Fruit fly (Drosophila melanogaster) whole organism, prepupa: ENCODE results near the gene CG43880.
A peak's percentile ranks its signal among the peaks of the same experiment; 100 is the strongest.

Experiments used
- Blimp-1 ChIP-seq: fragments of 200-800 bp; sonication (Bioruptor generic); optimal IDR thresholded peaks from 3 replicates; lab custom pipeline; 2017; ENCODE audit warnings: missing biosample characterization, missing genetic modification characterization, mild to moderate bottlenecking, moderate library complexity, missing genetic modification reagents
- CG10669 ChIP-seq: fragments of 200-800 bp; sonication (Bioruptor generic); optimal IDR thresholded peaks from 3 replicates; lab custom pipeline; 2018; ENCODE audit warnings: missing biosample characterization, mild to moderate bottlenecking, missing genetic modification characterization, moderate library complexity
- CG11294 ChIP-seq: fragments of 200-800 bp; sonication (Bioruptor generic); IDR thresholded peaks from 2 replicates; pipeline ENCODE4 v1.3.6; 2022; ENCODE audit warnings: missing biosample characterization, missing genetic modification characterization
- CG11902 ChIP-seq: fragments of 200-800 bp; sonication (Bioruptor generic); optimal IDR thresholded peaks from 3 replicates; lab custom pipeline; 2016; ENCODE audit warnings: missing biosample characterization, missing genetic modification characterization
- CG1621 ChIP-seq: fragments of 200-800 bp; sonication (Bioruptor generic); optimal IDR thresholded peaks from 3 replicates; lab custom pipeline; 2018; ENCODE audit warnings: missing biosample characterization, mild to moderate bottlenecking, missing genetic modification characterization
- CG16779 ChIP-seq: fragments of 200-800 bp; sonication (Bioruptor generic); optimal IDR thresholded peaks from 3 replicates; lab custom pipeline; 2017; ENCODE audit warnings: missing biosample characterization, mild to moderate bottlenecking, missing genetic modification characterization
- CG3032 ChIP-seq: fragments of 200-800 bp; optimal IDR thresholded peaks from 2 replicates; lab custom pipeline; 2019; ENCODE audit warnings: missing biosample characterization, mild to moderate bottlenecking, missing genetic modification characterization, moderate library complexity
- CG31627 ChIP-seq: fragments of 200-800 bp; sonication (Bioruptor generic); optimal IDR thresholded peaks from 3 replicates; lab custom pipeline; 2016; ENCODE audit warnings: missing biosample characterization, missing genetic modification characterization
- CG32006 ChIP-seq: fragments of 200-800 bp; sonication (Bioruptor generic); optimal IDR thresholded peaks from 3 replicates; lab custom pipeline; 2017; ENCODE audit warnings: missing biosample characterization, mild to moderate bottlenecking, missing genetic modification characterization
- CG3919 ChIP-seq: fragments of 200-800 bp; sonication (Bioruptor generic); optimal IDR thresholded peaks from 3 replicates; lab custom pipeline; 2016; ENCODE audit warnings: missing biosample characterization, missing genetic modification characterization
- CG6163 ChIP-seq: fragments of 200-800 bp; sonication (Bioruptor generic); IDR thresholded peaks from 3 replicates; pipeline ENCODE4 v1.3.6; 2022; ENCODE audit warnings: missing biosample characterization, missing genetic modification characterization
- CG6276 ChIP-seq: fragments of 200-800 bp; sonication (Bioruptor generic); optimal IDR thresholded peaks from 2 replicates; lab custom pipeline; 2017; ENCODE audit warnings: missing biosample characterization, mild to moderate bottlenecking, missing genetic modification characterization
- CG6792 ChIP-seq: fragments of 200-800 bp; sonication (Bioruptor generic); optimal IDR thresholded peaks from 3 replicates; lab custom pipeline; 2016; ENCODE audit warnings: missing biosample characterization, missing genetic modification characterization
- CG6808 ChIP-seq: fragments of 200-800 bp; sonication (Bioruptor generic); optimal IDR thresholded peaks from 3 replicates; lab custom pipeline; 2017; ENCODE audit warnings: missing biosample characterization, missing genetic modification characterization, mild to moderate bottlenecking, moderate library complexity, missing genetic modification reagents
- CG8319 ChIP-seq: fragments of 200-800 bp; sonication (Bioruptor generic); optimal IDR thresholded peaks from 3 replicates; lab custom pipeline; 2016; ENCODE audit warnings: missing biosample characterization, missing genetic modification characterization
- CG8632 ChIP-seq: fragments of 200-800 bp; sonication (Bioruptor generic); optimal IDR thresholded peaks from 3 replicates; lab custom pipeline; 2016; ENCODE audit warnings: missing biosample characterization, missing genetic modification characterization
- CG9139 ChIP-seq: fragments of 200-800 bp; sonication (Bioruptor generic); optimal IDR thresholded peaks from 3 replicates; lab custom pipeline; 2017; ENCODE audit warnings: missing biosample characterization, mild to moderate bottlenecking, missing genetic modification characterization
- Eip75B ChIP-seq: fragments of 200-800 bp; sonication (Bioruptor generic); optimal IDR thresholded peaks from 3 replicates; lab custom pipeline; 2016; ENCODE audit warnings: missing biosample characterization, missing genetic modification characterization
- Eip78C ChIP-seq: fragments of 200-800 bp; sonication (Bioruptor generic); peaks from one replicate; lab custom pipeline; 2016; ENCODE audit warnings: missing biosample characterization, missing genetic modification characterization
- Gug ChIP-seq: fragments of 200-800 bp; sonication (Bioruptor generic); IDR thresholded peaks from 2 replicates; pipeline ENCODE4 v1.3.6; 2022; ENCODE audit warnings: missing biosample characterization, missing genetic modification characterization
- Hr38 ChIP-seq: sonication (Bioruptor generic); optimal IDR thresholded peaks from 2 replicates; lab custom pipeline; 2016; ENCODE audit warnings: missing biosample characterization, missing genetic modification characterization
- Hr4 ChIP-seq: fragments of 200-800 bp; sonication (Bioruptor generic); optimal IDR thresholded peaks from 3 replicates; lab custom pipeline; 2016; ENCODE audit warnings: missing biosample characterization, missing genetic modification characterization
- Met ChIP-seq: fragments of 200-800 bp; sonication (Bioruptor generic); optimal IDR thresholded peaks from 3 replicates; lab custom pipeline; 2016; ENCODE audit warnings: missing biosample characterization, missing genetic modification characterization
- OdsH ChIP-seq: fragments of 200-800 bp; sonication (Bioruptor generic); optimal IDR thresholded peaks from 3 replicates; lab custom pipeline; 2016; ENCODE audit warnings: missing biosample characterization, missing genetic modification characterization
- Smox ChIP-seq: fragments of 200-800 bp; sonication (Bioruptor generic); optimal IDR thresholded peaks from 3 replicates; lab custom pipeline; 2016; ENCODE audit warnings: missing biosample characterization, missing genetic modification characterization
- Sox14 ChIP-seq: fragments of 200-800 bp; sonication (Bioruptor generic); optimal IDR thresholded peaks from 3 replicates; lab custom pipeline; 2016; ENCODE audit warnings: missing biosample characterization, missing genetic modification characterization
- Sox15 ChIP-seq: fragments of 200-800 bp; sonication (Bioruptor generic); optimal IDR thresholded peaks from 3 replicates; lab custom pipeline; 2016; ENCODE audit warnings: missing biosample characterization, missing genetic modification characterization
- dsx ChIP-seq: fragments of 200-800 bp; optimal IDR thresholded peaks from 3 replicates; lab custom pipeline; 2019; ENCODE audit warnings: missing biosample characterization, mild to moderate bottlenecking, missing genetic modification characterization, moderate library complexity; ENCODE audit not compliant: poor library complexity, severe bottlenecking
- fd59A ChIP-seq: fragments of 200-800 bp; sonication (Bioruptor generic); optimal IDR thresholded peaks from 2 replicates; lab custom pipeline; 2017; ENCODE audit warnings: missing biosample characterization, mild to moderate bottlenecking, missing genetic modification characterization, missing genetic modification reagents
- fd85E ChIP-seq: fragments of 200-800 bp; sonication (Bioruptor generic); optimal IDR thresholded peaks from 3 replicates; lab custom pipeline; 2016; ENCODE audit warnings: missing biosample characterization, missing genetic modification characterization
- fkh ChIP-seq: fragments of 200-800 bp; sonication (Bioruptor generic); optimal IDR thresholded peaks from 3 replicates; lab custom pipeline; 2017; ENCODE audit warnings: missing biosample characterization, mild to moderate bottlenecking, missing genetic modification characterization, moderate library complexity
- lz ChIP-seq: fragments of 200-800 bp; sonication (Bioruptor generic); optimal IDR thresholded peaks from 3 replicates; lab custom pipeline; 2016; ENCODE audit warnings: missing biosample characterization, missing genetic modification characterization
- net ChIP-seq: fragments of 200-800 bp; sonication (Bioruptor generic); optimal IDR thresholded peaks from 3 replicates; lab custom pipeline; 2016; ENCODE audit warnings: missing biosample characterization, missing genetic modification characterization
- salr ChIP-seq, 2 experiments: fragments of 200-800 bp; sonication (Bioruptor generic); optimal IDR thresholded peaks; 3 replicates each; lab custom pipeline; 2016 to 2018; ENCODE audit warnings: missing biosample characterization in 2 of 2, missing genetic modification characterization in 2 of 2, mild to moderate bottlenecking in 1 of 2
- spab ChIP-seq: fragments of 200-800 bp; sonication (Bioruptor generic); optimal IDR thresholded peaks from 2 replicates; lab custom pipeline; 2017; ENCODE audit warnings: missing biosample characterization, mild to moderate bottlenecking, missing genetic modification characterization, missing genetic modification reagents
- svp ChIP-seq: fragments of 200-800 bp; sonication (Bioruptor generic); peaks from one replicate; lab custom pipeline; 2016; ENCODE audit warnings: missing biosample characterization, missing genetic modification characterization
- topi ChIP-seq: fragments of 200-800 bp; sonication (Bioruptor generic); optimal IDR thresholded peaks from 3 replicates; lab custom pipeline; 2016; ENCODE audit warnings: missing biosample characterization, missing genetic modification characterization
- vri ChIP-seq: fragments of 200-800 bp; sonication (Bioruptor generic); optimal IDR thresholded peaks from 3 replicates; lab custom pipeline; 2016; ENCODE audit warnings: missing biosample characterization, mild to moderate bottlenecking, missing genetic modification characterization

CG43880 gene

dm6 chr3L:7976081-7976483 lies 30.0 kb upstream of the CG43880 start, which contains the start of the genes HP4 and CG8209 (continued):
- peak; percentile 73 for TF ChIP-seq Met (GFP tag; lab: Kevin White, UChicago)
- TF ChIP-seq CG11902: peak; percentile 71
- TF ChIP-seq CG32006 (GFP tag; lab: Kevin White, UChicago): peak; percentile 41
- peak; percentile 84 for TF ChIP-seq CG8632
- no peak for TF ChIP-seq spab
- peak; percentile 36 for TF ChIP-seq Sox15 (GFP tag; lab: Kevin White, UChicago)
- TF ChIP-seq svp (GFP tag; lab: Kevin White, UChicago): no peak
- peak; percentile 70 for TF ChIP-seq Sox14

dm6 chr3L:7974671-7975281 lies 28.7 kb upstream of the CG43880 start, which contains the start of gene CG8042:
CG8042 (minus strand) TSS chr3L:7974991.
- TF ChIP-seq Eip78C (GFP tag; lab: Kevin White, UChicago): peak; percentile 27
- no peak for TF ChIP-seq CG31627 (GFP tag; lab: Kevin White, UChicago)

- TF ChIP-seq CG1621 (peak; percentile 38), vri (no peak)
Observed at dm6 chr3L:7970442-7970841, 24.3 kb upstream of the CG43880 start, which contains the start of gene RNaseX25. RNaseX25 (plus strand) TSS chr3L:7970588.

- TF ChIP-seq vri (no peak), CG16779 (no peak), CG6792 (no peak), CG1621 (no peak), CG11294 (GFP tag; lab: Robert Waterston, UW) (no peak), CG3919 (GFP tag; lab: Kevin White, UChicago) (no peak), CG8319 (GFP tag; lab: Kevin White, UChicago) (no peak), fd59A (GFP tag; lab: Kevin White, UChicago) (no peak), salr (GFP tag; optimal IDR thresholded peaks at IDR 0.05; lab: Kevin White, UChicago) (no peak), Hr38 (no peak), svp (GFP tag; lab: Kevin White, UChicago) (no peak), net (no peak), topi (no peak), CG3032 (no peak), Blimp-1 (no peak), CG6276 (no peak), CG10669 (GFP tag; lab: Kevin White, UChicago) (no peak), dsx (GFP tag; lab: Kevin White, UChicago) (no peak), Eip75B (GFP tag; lab: Kevin White, UChicago) (no peak)
- TF ChIP-seq, all 60 proteins: peak for 0
Observed at dm6 chr3L:7968422-7969030, 22.4 kb upstream of the CG43880 start.

- no peak for TF ChIP-seq fd85E (GFP tag; lab: Kevin White, UChicago)
- no peak for TF ChIP-seq Smox (GFP tag; lab: Kevin White, UChicago)
- TF ChIP-seq Gug (GFP tag; lab: Robert Waterston, UW): no peak
- TF ChIP-seq CG6276: no peak
- TF ChIP-seq Hr4 (GFP tag; lab: Kevin White, UChicago): no peak
- no peak for TF ChIP-seq CG6808
- TF ChIP-seq CG8632: no peak
- no peak for TF ChIP-seq CG3032
- TF ChIP-seq lz (GFP tag; lab: Kevin White, UChicago): no peak
- TF ChIP-seq OdsH (GFP tag; lab: Kevin White, UChicago): no peak
- no peak for TF ChIP-seq CG6163
- no peak for TF ChIP-seq Met (GFP tag; lab: Kevin White, UChicago)
- TF ChIP-seq fkh (GFP tag; lab: Kevin White, UChicago): no peak
- TF ChIP-seq CG9139 (GFP tag; lab: Kevin White, UChicago): no peak
- TF ChIP-seq, all 60 proteins: peak for 0
Observed at dm6 chr3L:7967203-7967602, 21.1 kb upstream of the CG43880 start.
